Worm (Caenorhabditis elegans): Measurements from ENCODE around the gene T25E12.16.

The T25E12.16 gene

ce11 chrV:16729961-16730360 lies 3.6 kb downstream of the T25E12.16 start, which contains the start of gene srz-99:
TSS of gene srz-99 (plus strand) at chrV:16730261.
- TF ChIP-seq hlh-30 (tag; optimal IDR thresholded peaks at IDR 0.05; ENCODE audit: insufficient read depth) (no peak), hlh-13 (GFP tag; optimal IDR thresholded peaks at IDR 0.05) (no peak), dve-1 (tag; optimal IDR thresholded peaks at IDR 0.05) (no peak)

ce11 chrV:16728431-16728830 lies 5.2 kb downstream of the T25E12.16 start, which contains the start of gene fbxa-127:
TSS of gene fbxa-127 (plus strand) at chrV:16728731.
- TF ChIP-seq tbx-2 (tag; optimal IDR thresholded peaks at IDR 0.05): no peak
- TF ChIP-seq ref-2 (tag; optimal IDR thresholded peaks at IDR 0.05): no peak
- TF ChIP-seq rnt-1 (tag; optimal IDR thresholded peaks at IDR 0.05): no peak
- TF ChIP-seq unc-86 (tag; optimal IDR thresholded peaks at IDR 0.05): no peak
- no peak for TF ChIP-seq pros-1 (tag; optimal IDR thresholded peaks at IDR 0.05)
- no peak for TF ChIP-seq ceh-19 (GFP tag; optimal IDR thresholded peaks at IDR 0.05)
- TF ChIP-seq elt-2 (tag; optimal IDR thresholded peaks at IDR 0.05): no peak
- no peak for TF ChIP-seq pat-9 (tag; optimal IDR thresholded peaks at IDR 0.05)
- TF ChIP-seq fax-1 (tag; optimal IDR thresholded peaks at IDR 0.05): no peak
- TF ChIP-seq nfya-1 (tag; optimal IDR thresholded peaks at IDR 0.05): no peak
- TF ChIP-seq unc-3 (GFP tag; conservative IDR thresholded peaks at IDR 0.05): no peak
- TF ChIP-seq unc-3 (tag; optimal IDR thresholded peaks at IDR 0.05): no peak
- TF ChIP-seq hlh-6 (tag; optimal IDR thresholded peaks at IDR 0.05): no peak
- TF ChIP-seq ceh-6 (GFP tag; optimal IDR thresholded peaks at IDR 0.05): no peak
- no peak for TF ChIP-seq K02D7.2 (tag; optimal IDR thresholded peaks at IDR 0.05)
- TF ChIP-seq nhr-232 (tag; optimal IDR thresholded peaks at IDR 0.05): no peak
- TF ChIP-seq ama-1 (optimal IDR thresholded peaks at IDR 0.05): no peak
- no peak for TF ChIP-seq sox-2 (GFP tag; IDR thresholded peaks at IDR 0.05)
- no peak for TF ChIP-seq madf-2 (tag; optimal IDR thresholded peaks at IDR 0.05)
- TF ChIP-seq ceh-18 (tag; optimal IDR thresholded peaks at IDR 0.05): no peak

DNA sequence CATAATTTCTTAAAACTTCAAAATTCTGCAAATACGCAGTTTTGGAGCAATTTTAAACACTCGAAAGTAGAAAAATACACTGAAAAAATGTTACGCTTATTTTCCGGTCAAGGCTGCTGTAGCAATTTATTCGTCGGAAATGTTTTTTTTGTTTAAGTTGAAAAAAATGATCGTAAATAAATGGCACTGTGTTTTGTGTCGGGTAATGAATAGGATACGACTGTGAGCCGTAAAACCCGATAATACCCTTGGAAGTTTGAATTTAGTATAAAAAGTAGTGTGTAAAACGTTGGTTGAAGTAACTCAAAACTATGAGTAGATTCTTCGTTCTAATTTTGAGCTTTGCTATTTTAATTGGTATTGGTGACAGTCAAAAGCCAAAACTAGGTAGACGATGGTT lies 6.7 kb downstream of the T25E12.16 start, which contains the start of gene T25E12.14:
T25E12.14 (plus strand) TSS at position 301 of the 400 bp plus-strand sequence.
- TF ChIP-seq nhr-232 (tag; optimal IDR thresholded peaks at IDR 0.05): no peak
- TF ChIP-seq dve-1 (tag; optimal IDR thresholded peaks at IDR 0.05): no peak
- no peak for TF ChIP-seq nhr-11 (tag; optimal IDR thresholded peaks at IDR 0.05)
- TF ChIP-seq elt-4 (tag; optimal IDR thresholded peaks at IDR 0.05): no peak
- no peak for TF ChIP-seq lim-6 (tag; optimal IDR thresholded peaks at IDR 0.05)
- TF ChIP-seq npax-4 (tag; optimal IDR thresholded peaks at IDR 0.05): no peak

ce11 chrV:16725955-16726354 lies 7.6 kb downstream of the T25E12.16 start:
- TF ChIP-seq F13H6.1 (tag; optimal IDR thresholded peaks at IDR 0.05): no peak
- no peak for TF ChIP-seq gmeb-2 (tag; optimal IDR thresholded peaks at IDR 0.05)
- no peak for TF ChIP-seq ceh-48 (tag; optimal IDR thresholded peaks at IDR 0.05)
- TF ChIP-seq nhr-11 (tag; optimal IDR thresholded peaks at IDR 0.05): no peak
- no peak for TF ChIP-seq lim-6 (tag; optimal IDR thresholded peaks at IDR 0.05)
- no peak for TF ChIP-seq ceh-22 (tag; optimal IDR thresholded peaks at IDR 0.05)
- no peak for TF ChIP-seq ets-4 (tag; optimal IDR thresholded peaks at IDR 0.05)
- TF ChIP-seq pax-1 (tag; optimal IDR thresholded peaks at IDR 0.05): no peak
- TF ChIP-seq fkh-10 (GFP tag; optimal IDR thresholded peaks at IDR 0.05): no peak
- TF ChIP-seq eyg-1 (tag; optimal IDR thresholded peaks at IDR 0.05): no peak
- no peak for TF ChIP-seq npax-4 (tag; optimal IDR thresholded peaks at IDR 0.05)
- no peak for TF ChIP-seq C38D4.7 (GFP tag; optimal IDR thresholded peaks at IDR 0.05)
- TF ChIP-seq zip-5 (tag; optimal IDR thresholded peaks at IDR 0.05): no peak
- no peak for TF ChIP-seq lin-11 (tag; optimal IDR thresholded peaks at IDR 0.05)
- TF ChIP-seq ceh-19 (GFP tag; optimal IDR thresholded peaks at IDR 0.05): no peak
- no peak for TF ChIP-seq ama-1 (optimal IDR thresholded peaks at IDR 0.05)
- no peak for TF ChIP-seq ceh-9 (tag; optimal IDR thresholded peaks at IDR 0.05)

All from whole organism, late embryonic.